Fruit fly (Drosophila melanogaster) whole organism, embryonic: ENCODE results near the gene mldr.
A peak's percentile ranks its signal among the peaks of the same experiment; 100 is the strongest.

Experiments
- Atf6 ChIP-seq: fragments of 200-800 bp; sonication (Bioruptor generic); IDR thresholded peaks from 2 replicates; pipeline ENCODE4 v1.3.6; 2022; ENCODE audit warnings: missing biosample characterization, missing genetic modification characterization
- B-H1 ChIP-seq: fragments of 200-800 bp; sonication (Bioruptor generic); IDR thresholded peaks from 3 replicates; pipeline ENCODE4 v1.3.6; 2022; ENCODE audit warnings: missing biosample characterization, missing genetic modification characterization
- Bdp1 ChIP-seq: fragments of 200-800 bp; sonication (Bioruptor generic); optimal IDR thresholded peaks from 3 replicates; lab custom pipeline; 2016; ENCODE audit warnings: missing biosample characterization, missing genetic modification characterization
- CG10267 ChIP-seq: fragments of 200-800 bp; sonication (Bioruptor generic); optimal IDR thresholded peaks from 2 replicates; lab custom pipeline; 2018; ENCODE audit warnings: missing biosample characterization, mild to moderate bottlenecking, missing genetic modification characterization, moderate library complexity
- CG10959 ChIP-seq: fragments of 200-800 bp; sonication (Bioruptor generic); IDR thresholded peaks from 2 replicates; pipeline ENCODE4 v1.3.6; 2022; ENCODE audit warnings: missing biosample characterization, missing genetic modification characterization
- CG12071 ChIP-seq: fragments of 200-800 bp; sonication (Bioruptor generic); optimal IDR thresholded peaks from 3 replicates; lab custom pipeline; 2018; ENCODE audit warnings: missing biosample characterization, mild to moderate bottlenecking, missing genetic modification characterization
- CG12391 ChIP-seq: fragments of 200-800 bp; sonication (Bioruptor generic); optimal IDR thresholded peaks from 3 replicates; lab custom pipeline; 2018; ENCODE audit warnings: missing biosample characterization, mild to moderate bottlenecking, missing genetic modification characterization, moderate library complexity
- CG12769 ChIP-seq: fragments of 200-800 bp; sonication (Bioruptor generic); optimal IDR thresholded peaks from 2 replicates; lab custom pipeline; 2019; ENCODE audit warnings: missing biosample characterization, mild to moderate bottlenecking, missing genetic modification characterization, moderate library complexity
- CG13775 ChIP-seq: fragments of 200-800 bp; sonication (Bioruptor generic); optimal IDR thresholded peaks from 3 replicates; lab custom pipeline; 2017; ENCODE audit warnings: missing biosample characterization, mild to moderate bottlenecking, missing genetic modification characterization
- CG14710 ChIP-seq: fragments of 200-800 bp; sonication (Bioruptor generic); optimal IDR thresholded peaks from 3 replicates; lab custom pipeline; 2019; ENCODE audit warnings: missing biosample characterization, mild to moderate bottlenecking, missing genetic modification characterization, moderate library complexity
- CG15011 ChIP-seq: fragments of 200-800 bp; sonication (Bioruptor generic); optimal IDR thresholded peaks from 3 replicates; lab custom pipeline; 2018; ENCODE audit warnings: missing biosample characterization, mild to moderate bottlenecking, missing genetic modification characterization
- CG15514 ChIP-seq: fragments of 200-800 bp; sonication (Bioruptor generic); optimal IDR thresholded peaks from 3 replicates; lab custom pipeline; 2017; ENCODE audit warnings: missing biosample characterization, missing genetic modification characterization, mild to moderate bottlenecking, moderate library complexity, missing genetic modification reagents
- CG16815 ChIP-seq: fragments of 200-800 bp; sonication (Bioruptor generic); optimal IDR thresholded peaks from 3 replicates; lab custom pipeline; 2017; ENCODE audit warnings: missing biosample characterization, mild to moderate bottlenecking, missing genetic modification characterization
- CG17361 ChIP-seq: fragments of 200-800 bp; sonication (Bioruptor generic); IDR thresholded peaks from 3 replicates; pipeline ENCODE4 v1.3.6; 2022; ENCODE audit warnings: missing biosample characterization, missing genetic modification characterization
- CG18764 ChIP-seq: fragments of 200-800 bp; sonication (Bioruptor generic); optimal IDR thresholded peaks from 3 replicates; lab custom pipeline; 2016; ENCODE audit warnings: missing biosample characterization, missing genetic modification characterization
- CG2129 ChIP-seq: fragments of 200-800 bp; sonication (Bioruptor generic); IDR thresholded peaks from 2 replicates; pipeline ENCODE4 v1.3.6; 2022; ENCODE audit warnings: missing biosample characterization, missing genetic modification characterization; ENCODE audit not compliant: partially characterized antibody
- CG32532 ChIP-seq: fragments of 200-800 bp; sonication (Bioruptor generic); IDR thresholded peaks from 2 replicates; pipeline ENCODE4 v1.3.6; 2022; ENCODE audit warnings: missing biosample characterization, missing genetic modification characterization
- CG4424 ChIP-seq: fragments of 200-800 bp; sonication (Bioruptor generic); optimal IDR thresholded peaks from 3 replicates; lab custom pipeline; 2016; ENCODE audit warnings: missing biosample characterization, missing genetic modification characterization
- CG5245 ChIP-seq: fragments of 200-800 bp; sonication (Bioruptor generic); optimal IDR thresholded peaks from 3 replicates; lab custom pipeline; 2016; ENCODE audit warnings: missing biosample characterization, missing genetic modification characterization
- CG6272 ChIP-seq: fragments of 200-800 bp; sonication (Bioruptor generic); IDR thresholded peaks from 2 replicates; pipeline ENCODE4 v1.3.6; 2022; ENCODE audit warnings: missing biosample characterization, missing genetic modification characterization
- CG8388 ChIP-seq: fragments of 200-800 bp; sonication (Bioruptor generic); optimal IDR thresholded peaks from 2 replicates; lab custom pipeline; 2019; ENCODE audit warnings: missing biosample characterization, mild to moderate bottlenecking, missing genetic modification characterization, moderate library complexity
- CG8478 ChIP-seq: fragments of >200 bp; optimal IDR thresholded peaks from 2 replicates; lab custom pipeline; 2018
- CG8944 ChIP-seq: fragments of 200-800 bp; sonication (Bioruptor generic); optimal IDR thresholded peaks from 3 replicates; lab custom pipeline; 2016; ENCODE audit warnings: missing biosample characterization, missing genetic modification characterization
- CG9215 ChIP-seq: fragments of 200-800 bp; sonication (Bioruptor generic); IDR thresholded peaks from 2 replicates; pipeline ENCODE4 v1.3.6; 2022; ENCODE audit warnings: missing biosample characterization, missing genetic modification characterization
- CG9817 ChIP-seq: fragments of 200-800 bp; sonication (Bioruptor generic); optimal IDR thresholded peaks from 2 replicates; lab custom pipeline; 2018; ENCODE audit warnings: missing biosample characterization, mild to moderate bottlenecking, missing genetic modification characterization, moderate library complexity
- E2f2 ChIP-seq: fragments of 200-800 bp; sonication (Bioruptor generic); IDR thresholded peaks from 2 replicates; pipeline ENCODE4 v1.3.6; 2022; ENCODE audit warnings: missing biosample characterization, missing genetic modification characterization
- H2.0 ChIP-seq: fragments of 200-800 bp; sonication (Bioruptor generic); IDR thresholded peaks from 2 replicates; pipeline ENCODE4 v1.3.6; 2022; ENCODE audit warnings: missing biosample characterization, missing genetic modification characterization
- Hsf ChIP-seq: fragments of 200-800 bp; sonication (Bioruptor generic); optimal IDR thresholded peaks from 3 replicates; lab custom pipeline; 2016; ENCODE audit warnings: missing biosample characterization, missing genetic modification characterization
- Lpt ChIP-seq: fragments of >200 bp; optimal IDR thresholded peaks from 2 replicates; lab custom pipeline; 2018; ENCODE audit warnings: missing biosample characterization, missing genetic modification characterization
- MBD-R2 ChIP-seq: fragments of 200-800 bp; sonication (Bioruptor generic); IDR thresholded peaks from 2 replicates; pipeline ENCODE4 v1.3.6; 2022; ENCODE audit warnings: missing biosample characterization, missing genetic modification characterization
- Med ChIP-seq: fragments of 200-800 bp; sonication (Bioruptor generic); peaks from one replicate; lab custom pipeline; 2016; ENCODE audit warnings: missing biosample characterization, missing genetic modification characterization, mild to moderate bottlenecking, inconsistent platforms, moderate library complexity
- Rfx ChIP-seq: fragments of 200-800 bp; sonication (Bioruptor generic); IDR thresholded peaks from 2 replicates; pipeline ENCODE4 v1.3.6; 2022; ENCODE audit warnings: missing biosample characterization, missing genetic modification characterization
- Rx ChIP-seq: fragments of 200-800 bp; sonication (Bioruptor generic); IDR thresholded peaks from 2 replicates; pipeline ENCODE4 v1.3.6; 2022; ENCODE audit warnings: missing biosample characterization, missing genetic modification characterization
- Sry-β ChIP-seq: fragments of 200-800 bp; sonication (Bioruptor generic); optimal IDR thresholded peaks from 2 replicates; lab custom pipeline; 2018; ENCODE audit warnings: missing biosample characterization, mild to moderate bottlenecking, missing genetic modification characterization, moderate library complexity
- bab2 ChIP-seq: fragments of 200-800 bp; sonication (Bioruptor generic); optimal IDR thresholded peaks from 2 replicates; lab custom pipeline; 2016; ENCODE audit warnings: missing biosample characterization, missing genetic modification characterization
- dysf ChIP-seq: fragments of 200-800 bp; sonication (Bioruptor generic); IDR thresholded peaks from 3 replicates; pipeline ENCODE4 v1.3.6; 2022; ENCODE audit warnings: missing biosample characterization, missing genetic modification characterization
- fd96Cb ChIP-seq: fragments of 200-800 bp; sonication (Bioruptor generic); optimal IDR thresholded peaks from 2 replicates; lab custom pipeline; 2018; ENCODE audit warnings: missing biosample characterization, mild to moderate bottlenecking, missing genetic modification characterization, moderate library complexity
- gfzf ChIP-seq: fragments of 200-800 bp; sonication (Bioruptor generic); optimal IDR thresholded peaks from 2 replicates; lab custom pipeline; 2016; ENCODE audit warnings: missing biosample characterization, mild to moderate bottlenecking, missing genetic modification characterization, moderate library complexity
- inv ChIP-seq: fragments of 200-800 bp; sonication (Bioruptor generic); IDR thresholded peaks from 2 replicates; pipeline ENCODE4 v1.3.6; 2022; ENCODE audit warnings: missing biosample characterization, missing genetic modification characterization; ENCODE audit not compliant: partially characterized antibody
- knrl ChIP-seq: fragments of 200-800 bp; sonication (Bioruptor generic); IDR thresholded peaks from 3 replicates; pipeline ENCODE4 v1.3.6; 2022; ENCODE audit warnings: missing biosample characterization, missing genetic modification characterization; ENCODE audit not compliant: partially characterized antibody
- lov ChIP-seq, 2 experiments: fragments of 200-800 bp in 1 of 2; fragments of >200 bp in 1 of 2; sonication (Bioruptor generic) in 1 of 2; IDR thresholded peaks in 1 of 2; optimal IDR thresholded peaks in 1 of 2; 2 replicates in 1 of 2; 3 replicates in 1 of 2; pipeline versions ENCODE4 v1.3.6 to Lab custom; 2017 to 2022; ENCODE audit warnings: missing biosample characterization in 1 of 2, missing genetic modification characterization in 1 of 2
- oc ChIP-seq: fragments of 200-800 bp; sonication (Bioruptor generic); optimal IDR thresholded peaks from 2 replicates; lab custom pipeline; 2018; ENCODE audit warnings: missing biosample characterization, mild to moderate bottlenecking, missing genetic modification characterization, moderate library complexity
- onecut ChIP-seq: fragments of 200-800 bp; sonication (Bioruptor generic); IDR thresholded peaks from 2 replicates; pipeline ENCODE4 v1.3.6; 2022; ENCODE audit warnings: missing biosample characterization, missing genetic modification characterization
- pho ChIP-seq: fragments of 200-800 bp; sonication (Bioruptor generic); optimal IDR thresholded peaks from 2 replicates; lab custom pipeline; 2016; ENCODE audit warnings: missing biosample characterization, missing genetic modification characterization
- ranshi ChIP-seq: fragments of 200-800 bp; sonication (Bioruptor generic); IDR thresholded peaks from 2 replicates; pipeline ENCODE4 v1.3.6; 2022; ENCODE audit warnings: missing biosample characterization, missing genetic modification characterization
- sisA ChIP-seq: fragments of 200-800 bp; sonication (Bioruptor generic); IDR thresholded peaks from 2 replicates; pipeline ENCODE4 v1.3.6; 2022; ENCODE audit warnings: missing biosample characterization, missing genetic modification characterization
- ssp ChIP-seq: fragments of 200-800 bp; sonication (Bioruptor generic); IDR thresholded peaks from 2 replicates; pipeline ENCODE4 v1.3.6; 2022; ENCODE audit warnings: missing biosample characterization, missing genetic modification characterization
- tll ChIP-seq, 2 experiments: fragments of 200-800 bp in 1 of 2; fragments of >200 bp in 1 of 2; sonication (Bioruptor generic) in 1 of 2; optimal IDR thresholded peaks; 2 replicates each; lab custom pipeline; 2017 to 2019; ENCODE audit warnings: missing biosample characterization in 2 of 2, missing genetic modification characterization in 2 of 2, mild to moderate bottlenecking in 1 of 2, moderate library complexity in 1 of 2
- tx ChIP-seq: fragments of 200-800 bp; sonication (Bioruptor generic); optimal IDR thresholded peaks from 2 replicates; lab custom pipeline; 2016; ENCODE audit warnings: missing biosample characterization, missing genetic modification characterization
- zf30C ChIP-seq: fragments of 200-800 bp; sonication (Bioruptor generic); optimal IDR thresholded peaks from 3 replicates; lab custom pipeline; 2018; ENCODE audit warnings: missing biosample characterization, mild to moderate bottlenecking, missing genetic modification characterization

The mldr gene

dm6 chrX:6267187-6267711 lies 23.9 kb upstream of the mldr start, which contains the start of gene schlank (continued):
- TF ChIP-seq E2f2 (GFP tag; lab: Robert Waterston, UW) (peak; percentile 39; the same call in 1 of the 2 replicates), H2.0 (GFP tag; lab: Robert Waterston, UW) (peak; percentile 63), CG9215 (GFP tag; lab: Robert Waterston, UW) (peak; percentile 48; the same call in 1 of the 2 replicates), Med (GFP tag; lab: Kevin White, UChicago) (peak; percentile 85), CG18764 (GFP tag; lab: Kevin White, UChicago) (peak; percentile 43), pho (GFP tag; lab: Kevin White, UChicago) (peak; percentile 56), CG17361 (GFP tag; lab: Robert Waterston, UW) (peak; percentile 71), CG8944 (GFP tag; lab: Kevin White, UChicago) (peak; percentile 55), knrl (no peak), CG16815 (peak; percentile 33), CG12391 (tag; lab: Kevin White, UChicago) (peak; percentile 52), inv (GFP tag; lab: Robert Waterston, UW) (no peak), tll (GFP tag; optimal IDR thresholded peaks at IDR 0.05; lab: Kevin White, UChicago) (peak; percentile 13 to 60), CG15011 (GFP tag; lab: Kevin White, UChicago) (no peak), CG2129 (GFP tag; lab: Robert Waterston, UW) (no peak), oc (tag; lab: Kevin White, UChicago) (no peak), bab2 (GFP tag; lab: Kevin White, UChicago) (peak; percentile 62), CG15514 (GFP tag; lab: Kevin White, UChicago) (peak; percentile 12), CG4424 (GFP tag; lab: Kevin White, UChicago) (peak; percentile 30), zf30C (GFP tag; lab: Kevin White, UChicago) (no peak), lov (optimal IDR thresholded peaks at IDR 0.05; lab: Kevin White, UChicago) (no peak), lov (GFP tag; IDR thresholded peaks at IDR 0.05; lab: Robert Waterston, UW) (no peak), CG5245 (GFP tag; lab: Kevin White, UChicago) (no peak), CG12071 (GFP tag; lab: Kevin White, UChicago) (peak; percentile 25), Lpt (GFP tag; lab: Kevin White, UChicago) (no peak), MBD-R2 (GFP tag; lab: Robert Waterston, UW) (no peak), ssp (GFP tag; lab: Robert Waterston, UW) (peak; percentile 76), CG9817 (tag; lab: Kevin White, UChicago) (no peak), Atf6 (GFP tag; lab: Robert Waterston, UW) (peak; percentile 53; the same call in 1 of the 2 replicates), Bdp1 (GFP tag; lab: Kevin White, UChicago) (peak; percentile 17), CG14710 (tag; lab: Kevin White, UChicago) (peak; percentile 62), dysf (GFP tag; lab: Robert Waterston, UW) (peak; percentile 74), CG6272 (GFP tag; lab: Robert Waterston, UW) (0 out of 2 replicates have a peak, but pooled peaks have one; percentile 6), CG8478 (lab: Kevin White, UChicago) (no peak), Rfx (GFP tag; lab: Robert Waterston, UW) (peak; percentile 67), fd96Cb (tag; lab: Kevin White, UChicago) (peak; percentile 45), Hsf (GFP tag; lab: Kevin White, UChicago) (peak; percentile 62), CG10959 (GFP tag; lab: Robert Waterston, UW) (no peak), Rx (GFP tag; lab: Robert Waterston, UW) (peak; percentile 37; the same call in 1 of the 2 replicates), gfzf (GFP tag; lab: Kevin White, UChicago) (peak; percentile 94), B-H1 (GFP tag; lab: Robert Waterston, UW) (peak; percentile 37), tx (GFP tag; lab: Kevin White, UChicago) (peak; percentile 27), CG8388 (GFP tag; lab: Kevin White, UChicago) (peak; percentile 52), CG12769 (tag; lab: Kevin White, UChicago) (peak; percentile 59), sisA (GFP tag; lab: Robert Waterston, UW) (peak; percentile 74), CG13775 (GFP tag; lab: Kevin White, UChicago) (peak; percentile 62), ranshi (GFP tag; lab: Robert Waterston, UW) (peak; percentile 57; the same call in 1 of the 2 replicates), Sry-β (no peak), CG32532 (peak; percentile 73), onecut (GFP tag; lab: Robert Waterston, UW) (peak; percentile 8; the same call in 1 of the 2 replicates), CG10267 (peak; percentile 39)
